Fruit fly (Drosophila melanogaster) S2 (cell line): Measurements from ENCODE around the gene CG11878.

ENCODE experiments used
- CG8478 ChIP-seq: fragments of >200 bp; optimal IDR thresholded peaks from 2 replicates; lab custom pipeline; 2018
- CTCF ChIP-seq, 2 experiments: fragments of >200 bp; optimal IDR thresholded peaks; 2 replicates each; lab custom pipeline; 2018

- TF ChIP-seq CTCF (optimal IDR thresholded peaks at IDR 0.05; lab: Kevin White, UChicago) (peak; percentile 8 to 30), CG8478 (lab: Kevin White, UChicago) (no peak)
These were observed 24.2 kb upstream of the CG11878 start, which contains the start of gene Nup358 for dm6 chr3R:25249145-25250141.
